Worm (Caenorhabditis elegans): ENCODE data around the gene T13F2.4.

- no peak for TF ChIP-seq dao-5 (tag; optimal IDR thresholded peaks at IDR 0.05)
- no peak for TF ChIP-seq him-1 (tag; optimal IDR thresholded peaks at IDR 0.05)
- TF ChIP-seq W03F9.2 (tag; optimal IDR thresholded peaks at IDR 0.05) = no peak
Observed at ce11 chrIV:9762667-9763173, 26.9 kb upstream of the T13F2.4 start.

Measured in whole organism, L4/young adult.